Worm (Caenorhabditis elegans): ENCODE results near the gene hda-2.

DNA sequence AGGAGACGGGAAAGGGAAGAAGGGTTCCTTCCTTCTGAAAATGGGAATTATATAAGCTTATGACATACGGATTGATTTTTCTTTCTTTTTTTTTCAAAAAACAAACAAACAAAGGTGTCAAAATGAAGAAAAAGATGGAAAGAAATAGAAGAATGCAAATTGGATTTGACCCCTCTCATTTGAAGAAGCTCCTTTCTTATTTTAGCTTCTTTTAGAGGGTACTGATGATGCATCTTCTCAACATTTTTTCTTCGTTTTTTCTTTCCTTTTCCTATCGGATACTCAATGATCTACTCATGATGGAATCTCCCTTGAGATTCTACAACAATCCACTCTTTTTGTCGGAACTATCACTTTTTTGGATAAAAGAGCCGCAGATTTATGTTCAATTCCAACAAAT lies 32.2 kb downstream of the hda-2 start:
- TF ChIP-seq sma-3 (GFP tag; optimal IDR thresholded peaks at IDR 0.05) (no peak), unc-62 (GFP tag; optimal IDR thresholded peaks at IDR 0.05) (no peak), unc-55 (GFP tag; optimal IDR thresholded peaks at IDR 0.05) (no peak), nhr-11 (tag; optimal IDR thresholded peaks at IDR 0.05) (no peak), unc-39 (tag; optimal IDR thresholded peaks at IDR 0.05) (no peak), nhr-10 (tag; optimal IDR thresholded peaks at IDR 0.05) (no peak), elt-3 (tag; optimal IDR thresholded peaks at IDR 0.05) (no peak), blmp-1 (tag; optimal IDR thresholded peaks at IDR 0.05; ENCODE audit: insufficient read depth) (no peak), crh-2 (tag; optimal IDR thresholded peaks at IDR 0.05) (no peak)
